Fruit fly (Drosophila melanogaster) Kc167 (cell line): ENCODE data around the gene CG9525.

ENCODE experiments used
- Myc ChIP-seq: fragments of >200 bp; optimal IDR thresholded peaks from 2 replicates; lab custom pipeline; 2017; ENCODE audit warnings: missing external identifiers
- insv ChIP-seq: fragments of >200 bp; optimal IDR thresholded peaks from 3 replicates; lab custom pipeline; 2018; ENCODE audit warnings: missing external identifiers
- psq ChIP-seq: fragments of >200 bp; optimal IDR thresholded peaks from 2 replicates; lab custom pipeline; 2017; ENCODE audit warnings: missing external identifiers

- no peak for TF ChIP-seq psq (lab: Kevin White, UChicago)
- no peak for TF ChIP-seq Myc (lab: Kevin White, UChicago)
- no peak for TF ChIP-seq insv (lab: Kevin White, UChicago)
These were observed 3.1 kb downstream of the CG9525 start, which contains the start of gene CG31886 for dm6 chr2L:8959001-8959461.
